Fruit fly (Drosophila melanogaster): Measurements from ENCODE around the gene Ravus.

The Ravus gene

DNA sequence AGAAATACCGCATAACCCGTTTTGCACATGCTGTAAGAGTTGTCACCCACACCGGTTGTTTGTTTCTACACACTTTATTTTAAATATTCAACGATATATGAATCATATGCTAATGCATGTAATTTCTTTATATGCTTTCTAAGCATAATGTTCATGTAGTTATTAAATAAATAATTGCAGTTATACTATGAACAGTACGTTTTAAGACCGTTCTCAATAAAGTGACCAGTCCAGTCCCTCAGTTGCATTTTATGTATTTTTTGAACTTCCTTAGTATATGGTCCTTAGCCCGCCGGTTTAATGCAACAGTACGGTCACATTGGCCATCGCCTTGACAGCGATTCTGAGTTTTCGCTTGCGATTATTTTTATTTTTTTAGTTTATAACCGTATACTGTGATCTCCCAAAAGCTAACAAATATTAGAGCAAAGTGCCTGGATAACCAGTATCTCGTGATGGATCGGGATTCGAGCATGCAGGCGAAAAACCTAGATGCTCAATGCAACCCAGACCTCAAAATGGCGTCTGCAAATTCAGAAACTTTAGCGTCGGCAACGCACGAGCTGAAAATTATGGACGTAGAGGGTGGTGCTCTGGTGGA is at the start of gene Ravus (continued):
- TF ChIP-seq CG33557 (GFP tag; optimal IDR thresholded peaks at IDR 0.05) (no peak), cas (GFP tag; IDR thresholded peaks at IDR 0.05) (no peak), CG11085 (GFP tag; IDR thresholded peaks at IDR 0.05) (no peak), CG15601 (tag; optimal IDR thresholded peaks at IDR 0.05) (no peak), CG13424 (tag; optimal IDR thresholded peaks at IDR 0.05) (peak; percentile 65), CG10979 (tag; optimal IDR thresholded peaks at IDR 0.05) (peak; percentile 14), CG18476 (GFP tag; optimal IDR thresholded peaks at IDR 0.05) (no peak), btn (GFP tag; optimal IDR thresholded peaks at IDR 0.05) (no peak), psq (GFP tag; optimal IDR thresholded peaks at IDR 0.05) (no peak), CkIIα-i1 (GFP tag; IDR thresholded peaks at IDR 0.05) (no peak), NK7.1 (GFP tag; optimal IDR thresholded peaks at IDR 0.05) (no peak), Sox102F (GFP tag; optimal IDR thresholded peaks at IDR 0.05) (no peak), CG12299 (tag; optimal IDR thresholded peaks at IDR 0.05) (no peak), CG9817 (tag; optimal IDR thresholded peaks at IDR 0.05) (peak; percentile 64), Dek (tag; optimal IDR thresholded peaks at IDR 0.05) (no peak), Xrp1 (GFP tag; IDR thresholded peaks at IDR 0.05) (0 out of 2 replicates have a peak, but pooled peaks have one; percentile 21), unpg (GFP tag; optimal IDR thresholded peaks at IDR 0.05) (peak; percentile 52), CG11398 (GFP tag; optimal IDR thresholded peaks at IDR 0.05) (no peak), Jarid2 (GFP tag; optimal IDR thresholded peaks at IDR 0.05) (no peak), CG10654 (GFP tag; optimal IDR thresholded peaks at IDR 0.05) (peak; percentile 23), CG16779 (GFP tag; IDR thresholded peaks at IDR 0.05) (no peak), tgo (GFP tag; IDR thresholded peaks at IDR 0.05) (no peak), HLHmδ (GFP tag; optimal IDR thresholded peaks at IDR 0.05) (no peak), jumu (GFP tag; optimal IDR thresholded peaks at IDR 0.05) (peak; percentile 35), Doc3 (GFP tag; IDR thresholded peaks at IDR 0.05; ENCODE audit: partially characterized antibody) (no peak), CG3838 (GFP tag; optimal IDR thresholded peaks at IDR 0.05) (no peak), Ets97D (GFP tag; optimal IDR thresholded peaks at IDR 0.05) (peak; percentile 62), ATbp (GFP tag; optimal IDR thresholded peaks at IDR 0.05) (no peak), Spps (tag; optimal IDR thresholded peaks at IDR 0.05) (no peak), grau (tag; optimal IDR thresholded peaks at IDR 0.05) (peak; percentile 67), NC2β (GFP tag; optimal IDR thresholded peaks at IDR 0.05) (peak; percentile 23), wdn (GFP tag; IDR thresholded peaks at IDR 0.05) (no peak), Sox100B (GFP tag; optimal IDR thresholded peaks at IDR 0.05) (no peak), zf30C (GFP tag; optimal IDR thresholded peaks at IDR 0.05) (no peak), z (GFP tag; IDR thresholded peaks at IDR 0.05) (no peak), Tbp (GFP tag; optimal IDR thresholded peaks at IDR 0.05) (no peak), CTCF (GFP tag; optimal IDR thresholded peaks at IDR 0.05) (no peak), gfzf (GFP tag; optimal IDR thresholded peaks at IDR 0.05) (peak; percentile 91), CG14860 (GFP tag; IDR thresholded peaks at IDR 0.05; ENCODE audit: partially characterized antibody) (no peak), CG6854 (GFP tag; optimal IDR thresholded peaks at IDR 0.05) (no peak), Hr51 (GFP tag; optimal IDR thresholded peaks at IDR 0.05) (peak in 1 of 2 experiments; percentile 19), Awh (GFP tag; IDR thresholded peaks at IDR 0.05) (no peak), tio (GFP tag; optimal IDR thresholded peaks at IDR 0.05) (no peak), CG13296 (GFP tag; optimal IDR thresholded peaks at IDR 0.05) (no peak), CG4404 (GFP tag; IDR thresholded peaks at IDR 0.05) (peak; percentile 52), ERR (GFP tag; optimal IDR thresholded peaks at IDR 0.05) (no peak), GATAe (GFP tag; conservative IDR thresholded peaks at IDR 0.05) (no peak), dysf (GFP tag; IDR thresholded peaks at IDR 0.05) (peak; percentile 25; the same call in 1 of the 3 replicates), Blimp-1 (GFP tag; optimal IDR thresholded peaks at IDR 0.05) (no peak), Max (GFP tag; optimal IDR thresholded peaks at IDR 0.05) (peak; percentile 50), Poxn (GFP tag; IDR thresholded peaks at IDR 0.05) (no peak)
